Fruit fly (Drosophila melanogaster): ENCODE results near the gene Cyp4d1.

Gene Cyp4d1

DNA sequence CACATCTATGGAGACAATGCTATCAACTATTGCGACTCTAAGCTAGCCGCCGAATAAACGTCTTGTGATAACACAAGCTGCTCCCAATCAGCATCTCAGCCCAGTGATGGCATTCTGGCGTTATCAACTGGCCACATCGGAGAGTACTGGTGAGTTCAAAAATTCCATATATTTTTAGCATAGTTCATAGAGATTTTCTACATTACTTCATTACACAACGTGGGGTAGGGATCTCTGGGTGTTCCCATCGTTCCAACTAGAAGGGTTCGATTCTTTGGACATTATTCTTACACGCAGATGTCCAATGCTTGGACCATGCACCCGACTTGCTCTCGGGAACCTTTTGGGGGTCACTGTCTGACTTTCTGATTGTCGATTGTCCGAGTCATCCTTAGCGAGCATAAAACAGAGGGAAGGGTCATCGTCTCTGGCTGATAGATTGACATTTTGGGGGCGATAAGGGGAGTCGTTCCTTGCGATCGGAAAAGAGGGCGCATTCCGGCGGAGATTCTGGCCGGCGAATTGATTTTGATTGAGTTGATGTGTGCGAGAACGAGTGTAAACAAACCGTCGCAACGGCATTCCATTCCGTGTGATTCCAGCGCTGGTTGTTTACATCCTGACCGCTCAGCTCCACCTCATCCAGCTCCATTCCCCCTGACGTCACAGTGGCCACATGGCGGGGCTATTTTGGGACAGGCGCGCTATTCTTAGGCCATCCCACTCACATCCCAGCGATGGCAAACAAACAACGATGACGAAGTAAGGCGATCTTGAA is at the start of gene Cyp4d1, which contains the start of gene CG3630:
Gene Cyp4d1 (minus strand): TSS at position 51 of the 778 bp plus-strand sequence.
Gene CG3630 (plus strand): TSS at position 67 of the 778 bp plus-strand sequence.
- TF ChIP-seq CG32264 (GFP tag; optimal IDR thresholded peaks at IDR 0.05): no peak
- TF ChIP-seq Rel (GFP tag; optimal IDR thresholded peaks at IDR 0.05): no peak
- peak; percentile 92 for TF ChIP-seq Rel (tag; optimal IDR thresholded peaks at IDR 0.05)
- TF ChIP-seq Hr83 (GFP tag; optimal IDR thresholded peaks at IDR 0.05; ENCODE audit: poor library complexity, severe bottlenecking): no peak

DNA sequence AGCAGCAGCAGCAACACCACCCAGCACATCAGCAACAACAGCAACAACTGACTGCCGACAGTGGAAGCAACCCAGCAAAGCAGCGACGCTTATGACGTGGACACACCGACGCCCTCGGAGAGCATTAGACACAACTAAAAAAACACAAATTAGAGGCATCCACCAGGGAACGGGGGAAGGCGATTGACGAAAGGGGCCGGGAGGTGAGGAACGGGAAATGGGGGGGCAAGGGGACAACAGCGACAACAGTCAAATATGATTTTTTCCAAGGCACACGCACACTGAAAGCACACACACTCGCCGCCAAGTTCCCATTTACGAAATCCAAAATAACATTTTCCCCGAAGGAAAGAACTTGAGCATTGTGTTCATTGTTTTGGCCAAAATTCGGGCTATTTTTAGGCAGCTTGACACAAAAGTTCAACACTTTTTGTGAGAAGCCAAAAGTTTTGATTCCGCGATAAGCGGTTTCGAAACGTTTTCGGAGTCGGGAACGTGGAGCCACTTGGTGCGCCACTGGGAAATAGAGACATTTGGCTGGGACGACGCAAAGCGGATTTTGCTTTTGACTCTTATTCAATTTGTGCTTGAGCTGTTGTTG is 46.8 kb upstream of the Cyp4d1 start:
- no peak for TF ChIP-seq N (GFP tag; optimal IDR thresholded peaks at IDR 0.05)

DNA sequence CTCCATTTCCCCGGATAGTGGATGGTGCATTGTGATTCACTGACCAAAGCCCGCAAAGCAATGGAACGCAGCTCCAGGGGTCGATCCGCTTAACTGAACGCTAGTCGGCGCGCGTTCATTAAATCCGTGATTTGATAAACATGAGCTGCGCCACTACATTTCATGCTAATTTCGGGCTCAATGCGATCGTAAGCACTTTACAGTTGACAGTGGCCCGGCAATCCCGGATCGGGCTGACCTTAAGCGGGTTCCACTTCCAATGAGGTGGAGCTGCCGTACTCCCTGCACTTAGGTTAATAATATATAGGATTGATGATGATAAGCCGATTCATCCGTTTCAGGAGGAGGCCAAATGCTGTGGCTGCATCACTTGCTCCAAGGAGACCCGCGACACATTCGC is 41.8 kb upstream of the Cyp4d1 start, which contains the start of gene FarO:
Gene FarO (minus strand): TSS at position 101 of the 400 bp plus-strand sequence.
- TF ChIP-seq pan (optimal IDR thresholded peaks at IDR 0.05) (no peak), dl (GFP tag; optimal IDR thresholded peaks at IDR 0.05; ENCODE audit: insufficient read depth in 1 of 2, partially characterized antibody in 2 of 2) (no peak)

DNA sequence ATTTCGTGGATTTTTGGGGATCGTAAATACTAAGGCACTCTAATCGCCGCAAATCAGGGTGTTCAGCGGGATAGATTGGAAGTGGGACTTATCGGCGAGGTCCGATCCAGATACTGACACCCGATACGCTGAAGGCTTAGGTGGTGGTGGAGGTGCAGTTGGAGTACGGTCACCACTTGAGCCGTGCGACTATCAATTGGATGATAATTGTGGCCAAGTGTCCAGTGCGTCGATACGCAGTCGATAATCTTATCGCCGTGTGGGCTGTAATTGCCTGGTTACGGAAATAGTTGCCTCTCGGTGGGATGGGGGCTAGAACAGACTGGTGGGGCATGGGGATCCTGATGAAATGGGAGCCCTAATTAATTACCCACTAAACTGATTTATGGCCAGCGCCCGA is 37.3 kb upstream of the Cyp4d1 start:
- TF ChIP-seq fru (GFP tag; optimal IDR thresholded peaks at IDR 0.05): no peak
- peak; percentile 22 for TF ChIP-seq h (GFP tag; optimal IDR thresholded peaks at IDR 0.05)
- TF ChIP-seq Hr78 (GFP tag; optimal IDR thresholded peaks at IDR 0.05): no peak

DNA sequence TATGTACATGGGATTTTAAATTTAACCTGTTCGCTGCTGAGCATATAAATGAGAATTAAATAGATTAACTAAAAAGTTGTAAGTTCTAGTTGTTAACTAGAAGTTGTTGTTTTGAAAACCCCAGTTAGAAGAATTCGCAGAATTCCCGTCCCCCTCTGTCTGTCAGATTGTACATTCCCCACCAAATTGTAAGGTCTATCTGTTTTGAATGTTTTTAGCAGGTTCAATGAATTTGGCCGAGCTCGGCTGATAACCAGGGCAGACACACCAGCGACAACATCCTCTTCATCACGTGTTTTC is 36.2 kb upstream of the Cyp4d1 start:
- TF ChIP-seq Rel (GFP tag; optimal IDR thresholded peaks at IDR 0.05): no peak
- peak; percentile 50 for TF ChIP-seq Rel (tag; optimal IDR thresholded peaks at IDR 0.05)
- TF ChIP-seq tai (GFP tag; optimal IDR thresholded peaks at IDR 0.05): no peak
- TF ChIP-seq rgr (GFP tag; optimal IDR thresholded peaks at IDR 0.05): no peak
- TF ChIP-seq Myc (optimal IDR thresholded peaks at IDR 0.05): no peak

DNA sequence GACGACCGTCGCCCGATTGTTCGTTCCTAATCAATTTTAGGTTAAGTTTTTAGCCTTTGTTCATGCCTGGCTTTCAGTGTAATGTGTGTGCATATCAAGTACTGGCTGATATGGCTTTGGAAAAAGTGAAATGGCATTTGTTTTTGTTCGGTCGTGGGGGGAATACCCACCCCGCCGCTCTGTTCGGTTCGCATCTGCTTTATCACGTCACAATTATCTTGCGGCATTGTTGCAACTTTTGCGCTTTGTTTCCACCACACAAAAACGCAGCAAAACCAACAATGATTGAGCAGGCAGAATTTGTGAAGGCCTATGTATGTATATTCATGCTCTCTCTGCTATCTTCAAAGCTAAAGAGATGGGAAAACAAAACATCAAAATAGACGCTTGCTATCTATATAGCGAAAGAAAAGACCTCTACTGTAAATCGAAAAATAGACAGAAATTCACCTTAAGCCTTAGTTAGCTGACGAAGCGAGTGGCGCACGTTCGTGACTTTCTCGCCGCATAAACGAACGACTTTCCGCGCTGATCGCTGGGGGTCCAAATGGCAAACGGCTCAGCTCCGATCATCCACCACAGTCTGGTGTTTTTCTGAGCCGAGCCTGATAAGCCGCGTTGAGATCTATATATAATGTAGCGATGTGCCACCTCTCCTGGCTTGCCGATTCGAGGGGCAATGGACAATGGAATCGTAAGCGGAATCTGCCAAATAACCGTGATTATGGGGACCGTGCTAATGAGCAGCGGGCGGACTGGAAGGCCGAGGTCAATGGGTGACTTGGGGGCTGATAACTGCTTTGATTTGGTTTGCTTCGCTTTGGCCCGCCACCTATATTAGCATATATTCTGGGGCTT is 35.7 kb upstream of the Cyp4d1 start:
- TF ChIP-seq pan (optimal IDR thresholded peaks at IDR 0.05) (no peak), br (GFP tag; optimal IDR thresholded peaks at IDR 0.05) (peak; percentile 19), fru (GFP tag; optimal IDR thresholded peaks at IDR 0.05) (peak; percentile 17), Hnf4 (GFP tag; optimal IDR thresholded peaks at IDR 0.05) (no peak), Hr78 (GFP tag; optimal IDR thresholded peaks at IDR 0.05) (no peak), Sp1 (GFP tag; optimal IDR thresholded peaks at IDR 0.05) (peak; percentile 28), h (GFP tag; optimal IDR thresholded peaks at IDR 0.05) (peak; percentile 33), Rel (GFP tag; optimal IDR thresholded peaks at IDR 0.05) (no peak), Rel (tag; optimal IDR thresholded peaks at IDR 0.05) (peak; percentile 97), HLH106 (tag; optimal IDR thresholded peaks at IDR 0.05) (peak; percentile 3)

DNA sequence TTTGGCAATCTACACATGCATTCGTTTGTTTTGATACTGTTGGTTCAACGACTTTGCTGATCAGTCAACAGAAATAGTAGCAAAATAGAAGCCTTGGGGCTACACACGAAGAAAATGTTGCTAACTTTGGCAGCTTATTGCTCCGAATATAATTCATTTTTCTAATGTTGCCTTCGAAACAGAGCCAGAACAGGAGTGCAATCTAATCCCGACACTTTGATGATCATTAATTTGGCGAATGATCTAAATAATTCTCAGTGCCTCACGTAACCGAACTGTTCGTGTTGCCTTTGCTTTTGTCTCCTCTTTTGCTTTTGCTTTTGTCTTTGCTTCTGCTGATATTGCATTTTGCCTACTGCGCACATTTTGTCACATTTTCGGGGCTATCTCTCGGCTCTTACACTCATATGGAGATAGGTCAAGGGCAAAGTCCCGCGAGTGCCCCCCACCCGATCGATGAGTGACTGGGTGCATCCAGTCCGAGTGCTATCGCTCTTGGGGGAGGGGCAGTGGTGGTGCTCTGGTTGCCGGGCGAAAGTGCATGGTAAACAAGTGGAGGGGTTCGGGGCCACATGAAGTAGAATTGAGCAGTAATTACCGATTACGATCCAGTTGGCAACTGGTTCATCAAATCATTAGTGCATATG is 34.2 kb upstream of the Cyp4d1 start:
- peak; percentile 66 for TF ChIP-seq psq (GFP tag; optimal IDR thresholded peaks at IDR 0.05)
- TF ChIP-seq lola (GFP tag; optimal IDR thresholded peaks at IDR 0.05): no peak
- no peak for TF ChIP-seq Dfd (GFP tag; optimal IDR thresholded peaks at IDR 0.05)
- no peak for TF ChIP-seq Jra (GFP tag; optimal IDR thresholded peaks at IDR 0.05)
- TF ChIP-seq CG9705 (GFP tag; optimal IDR thresholded peaks at IDR 0.05): no peak
- TF ChIP-seq dl (GFP tag; optimal IDR thresholded peaks at IDR 0.05; ENCODE audit: insufficient read depth in 1 of 2, partially characterized antibody in 2 of 2): no peak
- TF ChIP-seq sage (GFP tag; optimal IDR thresholded peaks at IDR 0.05): peak; percentile 32
- TF ChIP-seq foxo (GFP tag; optimal IDR thresholded peaks at IDR 0.05): peak in 1 of 2 experiments; percentile 78
- no peak for TF ChIP-seq Rel (GFP tag; optimal IDR thresholded peaks at IDR 0.05)
- TF ChIP-seq Rel (tag; optimal IDR thresholded peaks at IDR 0.05): peak; percentile 63
- TF ChIP-seq GATAd (GFP tag; optimal IDR thresholded peaks at IDR 0.05): no peak
- TF ChIP-seq sv (GFP tag; optimal IDR thresholded peaks at IDR 0.05): no peak
- TF ChIP-seq Abd-B (GFP tag; optimal IDR thresholded peaks at IDR 0.05): no peak
- peak; percentile 58 for TF ChIP-seq fru (GFP tag; optimal IDR thresholded peaks at IDR 0.05)
- peak; percentile 70 for TF ChIP-seq Sp1 (GFP tag; optimal IDR thresholded peaks at IDR 0.05)
- no peak for TF ChIP-seq pan (optimal IDR thresholded peaks at IDR 0.05)
- peak; percentile 85 for TF ChIP-seq ey (GFP tag; optimal IDR thresholded peaks at IDR 0.05)
- TF ChIP-seq tai (GFP tag; optimal IDR thresholded peaks at IDR 0.05): no peak
- TF ChIP-seq Hr83 (GFP tag; optimal IDR thresholded peaks at IDR 0.05; ENCODE audit: poor library complexity, severe bottlenecking): no peak
- TF ChIP-seq Hr78 (GFP tag; optimal IDR thresholded peaks at IDR 0.05): no peak
- no peak for TF ChIP-seq Mio (GFP tag; optimal IDR thresholded peaks at IDR 0.05)
- TF ChIP-seq CG32264 (GFP tag; optimal IDR thresholded peaks at IDR 0.05): no peak
- TF ChIP-seq dmrt93B (GFP tag; optimal IDR thresholded peaks at IDR 0.05): peak; percentile 52
- TF ChIP-seq HLH106 (tag; optimal IDR thresholded peaks at IDR 0.05): peak; percentile 73
- no peak for TF ChIP-seq Vsx2 (GFP tag; optimal IDR thresholded peaks at IDR 0.05; ENCODE audit: partially characterized antibody)
- no peak for TF ChIP-seq brk (GFP tag; optimal IDR thresholded peaks at IDR 0.05)
